Worm (Caenorhabditis elegans) whole organism, L1 larva: ENCODE results near the gene swan-2.

Experiments
- ceh-8 ChIP-seq: fragments of 200-800 bp; sonication (Bioruptor generic); optimal IDR thresholded peaks from 2 replicates; lab custom pipeline; 2018; ENCODE audit warnings: mild to moderate bottlenecking, missing genetic modification characterization, moderate library complexity, missing compliant biosample characterization
- ceh-82 ChIP-seq, 3 experiments: fragments of 150-350 bp in 1 of 3; sonication (generic microtip) in 2 of 3; optimal IDR thresholded peaks; 2 replicates each; lab custom pipeline; 2014 to 2017; ENCODE audit warnings: missing biosample characterization in 3 of 3, missing genetic modification characterization in 3 of 3
- ces-1 ChIP-seq: fragments of 150-350 bp; optimal IDR thresholded peaks from 2 replicates; lab custom pipeline; 2014; ENCODE audit warnings: missing biosample characterization, missing genetic modification reagents, missing genetic modification characterization
- hpl-2 ChIP-seq: fragments of 150-350 bp; optimal IDR thresholded peaks from 2 replicates; lab custom pipeline; 2014; ENCODE audit warnings: missing biosample characterization, missing genetic modification reagents, missing genetic modification characterization
- irx-1 ChIP-seq: sonication (generic microtip); optimal IDR thresholded peaks from 2 replicates; lab custom pipeline; 2016; ENCODE audit warnings: missing genetic modification characterization, missing compliant biosample characterization
- lin-13 ChIP-seq: fragments of 150-350 bp; optimal IDR thresholded peaks from 2 replicates; lab custom pipeline; 2014; ENCODE audit warnings: missing biosample characterization, missing genetic modification reagents, missing genetic modification characterization
- mdl-1 ChIP-seq, 2 experiments: fragments of 150-350 bp; optimal IDR thresholded peaks; 2 replicates each; lab custom pipeline; 2014 to 2017; ENCODE audit warnings: missing biosample characterization in 2 of 2, missing genetic modification characterization in 2 of 2, inconsistent platforms in 1 of 2
- nhr-77 ChIP-seq: fragments of 150-350 bp; optimal IDR thresholded peaks from 2 replicates; lab custom pipeline; 2014; ENCODE audit warnings: missing biosample characterization, missing genetic modification characterization
- unc-86 ChIP-seq: sonication (generic microtip); optimal IDR thresholded peaks from 2 replicates; lab custom pipeline; 2016; ENCODE audit warnings: missing genetic modification characterization, missing compliant biosample characterization
- xbp-1 ChIP-seq: sonication (generic microtip); optimal IDR thresholded peaks from 2 replicates; lab custom pipeline; 2016; ENCODE audit warnings: missing genetic modification characterization, missing compliant biosample characterization

- no peak for TF ChIP-seq irx-1 (tag; lab: Kevin White, UChicago)
- no peak for TF ChIP-seq lin-13 (GFP tag; lab: Kevin White, UChicago)
- TF ChIP-seq mdl-1 (tag; optimal IDR thresholded peaks at IDR 0.05; lab: Kevin White, UChicago), result no peak
- TF ChIP-seq hpl-2 (GFP tag; lab: Kevin White, UChicago), result no peak
- no peak for TF ChIP-seq nhr-77
- TF ChIP-seq xbp-1 (tag; lab: Kevin White, UChicago), result no peak
- TF ChIP-seq ceh-8 (GFP tag; lab: Kevin White, UChicago), result no peak
- no peak for TF ChIP-seq ceh-82 (tag; optimal IDR thresholded peaks at IDR 0.05; lab: Kevin White, UChicago)
- TF ChIP-seq ces-1 (GFP tag; lab: Kevin White, UChicago), result no peak
- TF ChIP-seq unc-86 (tag; lab: Kevin White, UChicago), result no peak
Observed at ce11 chrV:13812931-13813330, 8.8 kb upstream of the swan-2 start, which contains the start of gene ceh-24.
